Worm (Caenorhabditis elegans) whole organism, L1 larva: Measurements from ENCODE around the gene prk-1.

Source experiments
- C04F5.9 ChIP-seq: sonication (generic microtip); optimal IDR thresholded peaks from 2 replicates; lab custom pipeline; 2016; ENCODE audit warnings: missing genetic modification characterization, missing compliant biosample characterization
- C16A3.4 ChIP-seq: fragments of 150-350 bp; optimal IDR thresholded peaks from 2 replicates; lab custom pipeline; 2014; ENCODE audit warnings: missing biosample characterization, missing genetic modification characterization
- C34B4.2 ChIP-seq: sonication (generic microtip); optimal IDR thresholded peaks from 2 replicates; lab custom pipeline; 2017; ENCODE audit warnings: mild to moderate bottlenecking, missing genetic modification characterization, missing compliant biosample characterization
- aly-2 ChIP-seq: fragments of 150-350 bp; optimal IDR thresholded peaks from 2 replicates; lab custom pipeline; 2014; ENCODE audit warnings: missing biosample characterization, missing genetic modification characterization
- blmp-1 ChIP-seq: fragments of 150-350 bp; optimal IDR thresholded peaks from 2 replicates; lab custom pipeline; 2014; ENCODE audit warnings: missing biosample characterization, missing genetic modification characterization
- ceh-82 ChIP-seq, 3 experiments: fragments of 150-350 bp in 1 of 3; sonication (generic microtip) in 2 of 3; optimal IDR thresholded peaks; 2 replicates each; lab custom pipeline; 2014 to 2017; ENCODE audit warnings: missing biosample characterization in 3 of 3, missing genetic modification characterization in 3 of 3
- ceh-88 ChIP-seq: fragments of 200-800 bp; sonication (Bioruptor generic); IDR thresholded peaks from 2 replicates; pipeline ENCODE4 v1.3.6; 2022; ENCODE audit warnings: missing genetic modification characterization, missing compliant biosample characterization
- ces-1 ChIP-seq: fragments of 150-350 bp; optimal IDR thresholded peaks from 2 replicates; lab custom pipeline; 2014; ENCODE audit warnings: missing biosample characterization, missing genetic modification reagents, missing genetic modification characterization
- dpl-1 ChIP-seq, 3 experiments: fragments of 150-350 bp in 2 of 3; sonication (generic microtip) in 1 of 3; optimal IDR thresholded peaks; 2 replicates each; lab custom pipeline; 2014 to 2017; ENCODE audit warnings: missing biosample characterization in 3 of 3, missing genetic modification characterization in 3 of 3, missing genetic modification reagents in 3 of 3
- dsc-1 ChIP-seq: sonication (generic microtip); optimal IDR thresholded peaks from 2 replicates; lab custom pipeline; 2016; ENCODE audit warnings: mild to moderate bottlenecking, missing genetic modification characterization, missing compliant biosample characterization
- egl-13 ChIP-seq: sonication (generic microtip); optimal IDR thresholded peaks from 2 replicates; lab custom pipeline; 2016; ENCODE audit warnings: missing genotype, missing genetic modification reagents, missing genetic modification characterization, missing compliant biosample characterization
- egl-27 ChIP-seq, 2 experiments: fragments of 150-350 bp in 1 of 2; sonication (generic microtip); optimal IDR thresholded peaks; 3 replicates each; lab custom pipeline; 2017 to 2018; ENCODE audit warnings: missing biosample characterization in 2 of 2, missing genetic modification characterization in 2 of 2, missing genetic modification reagents in 2 of 2
- elt-3 ChIP-seq, 6 experiments: fragments of 150-350 bp in 1 of 6; sonication (generic microtip); optimal IDR thresholded peaks; 2 replicates each; lab custom pipeline; 2017 to 2018; ENCODE audit warnings: missing biosample characterization in 6 of 6, missing genetic modification characterization in 6 of 6, inconsistent platforms in 1 of 6
- grh-1 ChIP-seq: fragments of 200-800 bp; sonication (Bioruptor generic); IDR thresholded peaks from 2 replicates; pipeline ENCODE4 v1.3.6; 2022; ENCODE audit warnings: missing genetic modification reagents, missing genetic modification characterization, missing compliant biosample characterization
- hlh-17 ChIP-seq: fragments of 200-800 bp; sonication (Bioruptor generic); optimal IDR thresholded peaks from 2 replicates; lab custom pipeline; 2018; ENCODE audit warnings: missing genetic modification characterization, mild to moderate bottlenecking, missing compliant biosample characterization, moderate library complexity, borderline replicate concordance
- hlh-4 ChIP-seq: sonication (generic microtip); optimal IDR thresholded peaks from 2 replicates; lab custom pipeline; 2016; ENCODE audit warnings: mild to moderate bottlenecking, missing genetic modification characterization, missing compliant biosample characterization
- isw-1 ChIP-seq: fragments of 200-800 bp; sonication (Bioruptor generic); IDR thresholded peaks from 2 replicates; pipeline ENCODE4 v1.3.6; 2022; ENCODE audit warnings: missing genetic modification characterization, missing compliant biosample characterization
- lin-13 ChIP-seq: fragments of 150-350 bp; optimal IDR thresholded peaks from 2 replicates; lab custom pipeline; 2014; ENCODE audit warnings: missing biosample characterization, missing genetic modification reagents, missing genetic modification characterization
- lin-14 ChIP-seq: fragments of 200-800 bp; sonication (Bioruptor generic); optimal IDR thresholded peaks from 2 replicates; lab custom pipeline; 2018; ENCODE audit warnings: mild to moderate bottlenecking, missing genetic modification characterization, moderate library complexity, missing compliant biosample characterization
- lin-15B ChIP-seq: fragments of 150-350 bp; sonication (generic microtip); optimal IDR thresholded peaks from 3 replicates; lab custom pipeline; 2014; ENCODE audit warnings: missing biosample characterization, missing genetic modification characterization
- lsy-2 ChIP-seq, 2 experiments: fragments of 150-350 bp; optimal IDR thresholded peaks; 2 replicates each; lab custom pipeline; 2014; ENCODE audit warnings: missing biosample characterization in 2 of 2, missing genetic modification characterization in 2 of 2
- mab-9 ChIP-seq: fragments of 200-800 bp; sonication (Bioruptor generic); IDR thresholded peaks from 2 replicates; pipeline ENCODE4 v1.3.6; 2022; ENCODE audit warnings: missing genetic modification reagents, missing genetic modification characterization, missing compliant biosample characterization
- mdl-1 ChIP-seq, 2 experiments: fragments of 150-350 bp; optimal IDR thresholded peaks; 2 replicates each; lab custom pipeline; 2014 to 2017; ENCODE audit warnings: missing biosample characterization in 2 of 2, missing genetic modification characterization in 2 of 2, inconsistent platforms in 1 of 2
- mep-1 ChIP-seq: fragments of 150-350 bp; optimal IDR thresholded peaks from 2 replicates; lab custom pipeline; 2014; ENCODE audit warnings: missing biosample characterization, missing genetic modification characterization
- nhr-19 ChIP-seq: fragments of 200-800 bp; sonication (Bioruptor generic); conservative IDR thresholded peaks from 2 replicates; pipeline ENCODE4 v1.3.6; 2022; ENCODE audit warnings: missing genetic modification characterization, missing compliant biosample characterization
- nhr-47 ChIP-seq: sonication (generic microtip); optimal IDR thresholded peaks from 2 replicates; lab custom pipeline; 2016; ENCODE audit warnings: mild to moderate bottlenecking, missing genetic modification characterization, moderate library complexity, missing compliant biosample characterization
- nhr-77 ChIP-seq: fragments of 150-350 bp; optimal IDR thresholded peaks from 2 replicates; lab custom pipeline; 2014; ENCODE audit warnings: missing biosample characterization, missing genetic modification characterization
- nhr-84 ChIP-seq: sonication (generic microtip); optimal IDR thresholded peaks from 2 replicates; lab custom pipeline; 2017; ENCODE audit warnings: missing biosample characterization, missing genetic modification characterization
- nhr-85 ChIP-seq: sonication (generic microtip); peaks from one replicate; lab custom pipeline; 2016; ENCODE audit warnings: missing genetic modification characterization, inconsistent platforms, missing compliant biosample characterization
- nhr-90 ChIP-seq: sonication (generic microtip); optimal IDR thresholded peaks from 2 replicates; lab custom pipeline; 2016; ENCODE audit warnings: mild to moderate bottlenecking, missing genetic modification characterization, missing compliant biosample characterization; ENCODE audit not compliant: poor library complexity
- rnt-1 ChIP-seq: sonication (generic microtip); optimal IDR thresholded peaks from 2 replicates; lab custom pipeline; 2016; ENCODE audit warnings: mild to moderate bottlenecking, missing genetic modification characterization, moderate library complexity, missing compliant biosample characterization
- skn-1 ChIP-seq: fragments of 150-350 bp; optimal IDR thresholded peaks from 2 replicates; lab custom pipeline; 2014; ENCODE audit warnings: missing biosample characterization, missing genetic modification characterization
- snpc-4 ChIP-seq: fragments of 150-350 bp; optimal IDR thresholded peaks from 2 replicates; lab custom pipeline; 2014; ENCODE audit warnings: missing biosample characterization, missing genetic modification characterization
- snu-23 ChIP-seq: sonication (generic microtip); optimal IDR thresholded peaks from 2 replicates; lab custom pipeline; 2016; ENCODE audit warnings: missing genetic modification characterization, missing compliant biosample characterization
- sup-37 ChIP-seq: fragments of 200-800 bp; sonication (Bioruptor generic); optimal IDR thresholded peaks from 2 replicates; lab custom pipeline; 2018; ENCODE audit warnings: mild to moderate bottlenecking, missing genetic modification characterization, missing compliant biosample characterization
- tbx-2 ChIP-seq: sonication (generic microtip); optimal IDR thresholded peaks from 2 replicates; lab custom pipeline; 2016; ENCODE audit warnings: missing genetic modification characterization, missing compliant biosample characterization
- unc-130 ChIP-seq: fragments of 150-350 bp; optimal IDR thresholded peaks from 2 replicates; lab custom pipeline; 2017; ENCODE audit warnings: missing biosample characterization, missing genetic modification characterization, inconsistent platforms
- unc-30 ChIP-seq: sonication (generic microtip); optimal IDR thresholded peaks from 2 replicates; lab custom pipeline; 2017; ENCODE audit warnings: missing biosample characterization, missing genetic modification characterization
- unc-62 ChIP-seq: fragments of 150-350 bp; optimal IDR thresholded peaks from 2 replicates; lab custom pipeline; 2014; ENCODE audit warnings: missing biosample characterization, missing genetic modification reagents, missing genetic modification characterization
- unc-86 ChIP-seq: sonication (generic microtip); optimal IDR thresholded peaks from 2 replicates; lab custom pipeline; 2016; ENCODE audit warnings: missing genetic modification characterization, missing compliant biosample characterization
- unc-98 ChIP-seq: fragments of 200-800 bp; sonication (Bioruptor generic); IDR thresholded peaks from 2 replicates; pipeline ENCODE4 v1.3.6; 2022; ENCODE audit warnings: missing genetic modification characterization, missing compliant biosample characterization
- xbp-1 ChIP-seq: sonication (generic microtip); optimal IDR thresholded peaks from 2 replicates; lab custom pipeline; 2016; ENCODE audit warnings: missing genetic modification characterization, missing compliant biosample characterization
- ztf-11 ChIP-seq, 2 experiments: sonication (generic microtip); optimal IDR thresholded peaks; 2 replicates each; lab custom pipeline; 2016 to 2017; ENCODE audit warnings: missing genetic modification characterization in 2 of 2, missing biosample characterization in 1 of 2, missing compliant biosample characterization in 1 of 2
- ztf-4 ChIP-seq: fragments of 150-350 bp; optimal IDR thresholded peaks from 2 replicates; lab custom pipeline; 2014; ENCODE audit warnings: missing biosample characterization, missing genetic modification characterization

The prk-1 gene

ce11 chrIII:6971662-6972284 is 18.2 kb upstream of the prk-1 start, which contains the start of the genes eef-1A.1 and rfc-4 (continued):
- TF ChIP-seq C34B4.2 (tag; lab: Kevin White, UChicago), result peak; percentile 0
- TF ChIP-seq, all 84 proteins: peak for 71

DNA sequence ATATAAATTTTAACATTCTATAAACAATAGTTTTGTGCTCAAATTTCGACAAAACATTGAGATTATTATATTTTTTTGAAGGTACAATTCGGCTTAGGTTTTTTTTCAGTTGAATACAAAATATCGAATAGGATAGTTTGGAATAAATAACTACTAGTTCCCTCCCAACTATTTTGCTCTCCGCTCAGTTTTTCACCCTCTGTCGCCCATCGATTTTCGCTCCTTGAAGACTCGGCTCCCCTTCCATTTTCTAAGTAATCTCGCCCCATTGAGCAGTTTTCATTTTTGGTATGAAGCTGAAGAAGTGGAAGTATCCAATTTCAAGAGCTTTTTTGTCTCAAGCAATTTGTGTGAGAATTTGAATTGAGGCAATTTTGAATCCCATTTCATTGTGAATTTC is 16.3 kb upstream of the prk-1 start, which contains the start of gene F31E3.2:
F31E3.2 (plus strand) TSS at position 301 of the 400 bp plus-strand sequence.
- TF ChIP-seq dsc-1 (no peak), nhr-77 (tag; lab: Kevin White, UChicago) (no peak), lsy-2 (tag; optimal IDR thresholded peaks at IDR 0.05; lab: Kevin White, UChicago) (peak in 1 of 2 experiments; percentile 9)

DNA sequence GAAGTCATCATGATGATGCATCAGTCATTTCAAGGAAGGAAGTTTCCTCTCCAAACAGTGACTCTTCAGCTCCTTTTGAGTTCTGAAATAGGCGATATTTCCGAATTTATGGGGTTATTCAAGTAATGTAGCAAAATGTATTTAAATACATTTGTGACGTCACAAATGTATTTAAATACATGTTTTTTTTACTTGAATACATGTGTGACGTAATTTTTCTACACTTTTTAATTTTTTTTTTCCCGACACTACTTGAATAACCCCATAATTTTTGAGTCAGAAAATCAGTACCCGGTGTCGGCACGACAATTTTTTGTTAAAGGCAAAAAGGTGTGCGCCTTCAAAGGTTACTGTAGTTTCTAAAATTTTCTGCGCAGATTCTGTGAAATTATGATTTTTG is 15.0 kb upstream of the prk-1 start:
- TF ChIP-seq snpc-4 (tag; lab: Kevin White, UChicago), result no peak
- no peak for TF ChIP-seq C16A3.4 (tag; lab: Kevin White, UChicago)
- no peak for TF ChIP-seq aly-2 (tag; lab: Kevin White, UChicago)
- TF ChIP-seq ceh-88 (GFP tag; lab: Robert Waterston, UW), result no peak
- no peak for TF ChIP-seq lin-14 (GFP tag; lab: Kevin White, UChicago)
- no peak for TF ChIP-seq unc-86 (tag; lab: Kevin White, UChicago)
- no peak for TF ChIP-seq hlh-17 (GFP tag; lab: Kevin White, UChicago)
- no peak for TF ChIP-seq lsy-2 (tag; optimal IDR thresholded peaks at IDR 0.05; lab: Kevin White, UChicago)
- TF ChIP-seq lin-15B, result no peak
- TF ChIP-seq mab-9 (GFP tag; lab: Robert Waterston, UW), result no peak
- TF ChIP-seq hlh-4, result no peak
- no peak for TF ChIP-seq sup-37 (GFP tag; lab: Kevin White, UChicago)
- no peak for TF ChIP-seq nhr-84 (tag; lab: Kevin White, UChicago)
- TF ChIP-seq egl-27 (tag; optimal IDR thresholded peaks at IDR 0.05; lab: Kevin White, UChicago), result no peak
- no peak for TF ChIP-seq lin-13 (GFP tag; lab: Kevin White, UChicago)
- TF ChIP-seq ces-1 (GFP tag; lab: Kevin White, UChicago), result no peak

DNA sequence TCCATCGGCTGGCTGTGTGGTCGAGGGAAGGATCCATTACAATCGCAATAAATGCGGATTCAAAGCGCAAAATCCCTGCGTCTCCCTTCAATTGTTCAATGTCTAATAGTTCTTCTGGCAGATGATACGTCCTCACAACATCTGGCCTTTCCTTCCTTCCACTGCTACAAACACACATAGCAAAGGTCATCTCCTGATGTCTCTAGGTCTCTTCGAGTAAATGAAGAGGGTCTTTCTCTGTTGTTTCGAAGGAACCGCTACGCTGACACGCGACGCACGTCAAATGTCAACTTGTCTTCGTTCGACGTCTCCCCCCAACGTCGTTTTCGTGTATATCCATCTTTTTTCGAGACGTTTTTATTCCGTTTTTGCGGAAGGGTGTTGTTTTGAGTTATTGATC is 11.1 kb upstream of the prk-1 start:
- TF ChIP-seq isw-1 (GFP tag; lab: Robert Waterston, UW), result no peak
- TF ChIP-seq snu-23 (GFP tag; lab: Kevin White, UChicago), result peak; percentile 87
- TF ChIP-seq ztf-11 (tag; optimal IDR thresholded peaks at IDR 0.05; lab: Kevin White, UChicago), result peak in 1 of 2 experiments; percentile 58
- TF ChIP-seq unc-98 (GFP tag; lab: Robert Waterston, UW), result no peak
- peak; percentile 79 for TF ChIP-seq tbx-2 (tag; lab: Kevin White, UChicago)
- peak; percentile 62 for TF ChIP-seq nhr-19 (GFP tag; lab: Robert Waterston, UW)
- peak; percentile 49 for TF ChIP-seq nhr-47 (tag; lab: Kevin White, UChicago)
- peak; percentile 92 for TF ChIP-seq nhr-85 (tag; lab: Kevin White, UChicago)
- TF ChIP-seq skn-1 (tag; lab: Kevin White, UChicago), result peak; percentile 3
- peak; percentile 68 for TF ChIP-seq rnt-1 (tag; lab: Kevin White, UChicago)
- TF ChIP-seq blmp-1, result peak; percentile 92
- TF ChIP-seq lin-13 (GFP tag; lab: Kevin White, UChicago), result peak; percentile 69
- TF ChIP-seq mep-1, result peak; percentile 88
- peak in 2 of 6 experiments; percentile 17 to 65 for TF ChIP-seq elt-3 (tag; optimal IDR thresholded peaks at IDR 0.05; lab: Kevin White, UChicago)
- peak; percentile 20 for TF ChIP-seq xbp-1 (tag; lab: Kevin White, UChicago)
- TF ChIP-seq ceh-88 (GFP tag; lab: Robert Waterston, UW), result no peak
- TF ChIP-seq mdl-1 (tag; optimal IDR thresholded peaks at IDR 0.05; lab: Kevin White, UChicago), result peak in 1 of 2 experiments; percentile 35
- TF ChIP-seq snpc-4 (tag; lab: Kevin White, UChicago), result peak; percentile 31
- peak; percentile 55 to 58 (median 55) for TF ChIP-seq dpl-1 (GFP tag; optimal IDR thresholded peaks at IDR 0.05; lab: Kevin White, UChicago)
- peak in 1 of 3 experiments; percentile 32 for TF ChIP-seq ceh-82 (tag; optimal IDR thresholded peaks at IDR 0.05; lab: Kevin White, UChicago)
- TF ChIP-seq unc-62, result peak; percentile 80
- peak; percentile 78 for TF ChIP-seq C16A3.4 (tag; lab: Kevin White, UChicago)
- no peak for TF ChIP-seq egl-13 (tag; lab: Kevin White, UChicago)
- TF ChIP-seq egl-27 (tag; optimal IDR thresholded peaks at IDR 0.05; lab: Kevin White, UChicago), result peak in 1 of 2 experiments; percentile 0
- TF ChIP-seq ztf-4 (tag; lab: Kevin White, UChicago), result peak; percentile 47
- TF ChIP-seq unc-30 (tag; lab: Kevin White, UChicago), result no peak
- peak; percentile 78 for TF ChIP-seq dsc-1
- TF ChIP-seq grh-1 (GFP tag; lab: Robert Waterston, UW), result no peak
- peak; percentile 75 for TF ChIP-seq unc-130 (tag; lab: Kevin White, UChicago)
- peak; percentile 96 for TF ChIP-seq C04F5.9 (tag; lab: Kevin White, UChicago)
- peak; percentile 43 for TF ChIP-seq nhr-90 (tag; lab: Kevin White, UChicago)
- TF ChIP-seq unc-86 (tag; lab: Kevin White, UChicago), result peak; percentile 24
